Worm (Caenorhabditis elegans) whole organism, midembryonic: ENCODE measurements around the gene EGAP1.5.

ENCODE experiments used
- flt-1 ChIP-seq: fragments of 200-800 bp; sonication (Bioruptor generic); IDR thresholded peaks from 2 replicates; pipeline ENCODE4 v1.3.6; 2022; ENCODE audit warnings: missing genetic modification characterization, missing compliant biosample characterization
- klf-2 ChIP-seq: fragments of 200-800 bp; sonication (Bioruptor generic); conservative IDR thresholded peaks from 2 replicates; pipeline ENCODE4 v1.3.6; 2022; ENCODE audit warnings: missing genetic modification reagents, missing genetic modification characterization, missing compliant biosample characterization
- ztf-29 ChIP-seq: fragments of 200-800 bp; sonication (Bioruptor generic); IDR thresholded peaks from 2 replicates; pipeline ENCODE4 v1.3.6; 2022; ENCODE audit warnings: missing genetic modification reagents, missing genetic modification characterization, missing compliant biosample characterization

ce11 chrIII:5958172-5958886, 26.8 kb downstream of the EGAP1.5 start, which contains the start of the genes nono-1 and nop-1:
- no peak for TF ChIP-seq klf-2 (GFP tag; lab: Robert Waterston, UW)
- peak; percentile 64; the same call in 1 of the 2 replicates for TF ChIP-seq flt-1 (GFP tag; lab: Robert Waterston, UW)
- TF ChIP-seq ztf-29 (GFP tag; lab: Robert Waterston, UW) = no peak
